Fruit fly (Drosophila melanogaster) whole organism, embryonic: ENCODE results near the gene CG31675.

ENCODE experiments used
- CG10462 ChIP-seq: fragments of 200-800 bp; sonication (Bioruptor generic); optimal IDR thresholded peaks from 2 replicates; lab custom pipeline; 2016; ENCODE audit warnings: missing biosample characterization, missing genetic modification characterization
- CG12071 ChIP-seq: fragments of 200-800 bp; sonication (Bioruptor generic); optimal IDR thresholded peaks from 3 replicates; lab custom pipeline; 2018; ENCODE audit warnings: missing biosample characterization, mild to moderate bottlenecking, missing genetic modification characterization
- CG13123 ChIP-seq: fragments of 200-800 bp; sonication (Bioruptor generic); optimal IDR thresholded peaks from 2 replicates; lab custom pipeline; 2016; ENCODE audit warnings: missing biosample characterization, missing genetic modification characterization
- CG13296 ChIP-seq: fragments of 200-800 bp; sonication (Bioruptor generic); optimal IDR thresholded peaks from 3 replicates; lab custom pipeline; 2018; ENCODE audit warnings: missing biosample characterization, mild to moderate bottlenecking, missing genetic modification characterization
- CG14710 ChIP-seq: fragments of 200-800 bp; sonication (Bioruptor generic); optimal IDR thresholded peaks from 3 replicates; lab custom pipeline; 2019; ENCODE audit warnings: missing biosample characterization, mild to moderate bottlenecking, missing genetic modification characterization, moderate library complexity
- CG15696 ChIP-seq: fragments of 200-800 bp; sonication (Bioruptor generic); optimal IDR thresholded peaks from 2 replicates; lab custom pipeline; 2019; ENCODE audit warnings: missing biosample characterization, mild to moderate bottlenecking, missing genetic modification characterization, moderate library complexity
- CG1647 ChIP-seq: fragments of 200-800 bp; sonication (Bioruptor generic); optimal IDR thresholded peaks from 3 replicates; lab custom pipeline; 2016; ENCODE audit warnings: missing biosample characterization, missing genetic modification characterization
- CG1832 ChIP-seq: fragments of 200-800 bp; sonication (Bioruptor generic); optimal IDR thresholded peaks from 2 replicates; lab custom pipeline; 2017; ENCODE audit warnings: missing biosample characterization, mild to moderate bottlenecking, missing genetic modification characterization, inconsistent platforms
- CG18764 ChIP-seq: fragments of 200-800 bp; sonication (Bioruptor generic); optimal IDR thresholded peaks from 3 replicates; lab custom pipeline; 2016; ENCODE audit warnings: missing biosample characterization, missing genetic modification characterization
- CG32772 ChIP-seq: fragments of 200-800 bp; sonication (Bioruptor generic); IDR thresholded peaks from 2 replicates; pipeline ENCODE4 v1.3.6; 2022; ENCODE audit warnings: missing biosample characterization, missing genetic modification characterization
- CG34422 ChIP-seq: fragments of 200-800 bp; sonication (Bioruptor generic); IDR thresholded peaks from 3 replicates; pipeline ENCODE4 v1.3.6; 2022; ENCODE audit warnings: missing biosample characterization, missing genetic modification characterization
- CG3838 ChIP-seq: fragments of 200-800 bp; sonication (Bioruptor generic); optimal IDR thresholded peaks from 3 replicates; lab custom pipeline; 2016; ENCODE audit warnings: missing biosample characterization, missing genetic modification characterization
- CG4404 ChIP-seq: fragments of 200-800 bp; sonication (Bioruptor generic); IDR thresholded peaks from 2 replicates; pipeline ENCODE4 v1.3.6; 2022; ENCODE audit warnings: missing biosample characterization, missing genetic modification characterization
- CG4424 ChIP-seq: fragments of 200-800 bp; sonication (Bioruptor generic); optimal IDR thresholded peaks from 3 replicates; lab custom pipeline; 2016; ENCODE audit warnings: missing biosample characterization, missing genetic modification characterization
- CG5245 ChIP-seq: fragments of 200-800 bp; sonication (Bioruptor generic); optimal IDR thresholded peaks from 3 replicates; lab custom pipeline; 2016; ENCODE audit warnings: missing biosample characterization, missing genetic modification characterization
- CG6175 ChIP-seq: fragments of 200-800 bp; sonication (Bioruptor generic); IDR thresholded peaks from 3 replicates; pipeline ENCODE4 v1.3.6; 2022; ENCODE audit warnings: missing biosample characterization, missing genetic modification characterization
- CG6683 ChIP-seq: fragments of 200-800 bp; sonication (Bioruptor generic); optimal IDR thresholded peaks from 2 replicates; lab custom pipeline; 2017; ENCODE audit warnings: missing biosample characterization, mild to moderate bottlenecking, missing genetic modification characterization, missing genetic modification reagents
- CG8089 ChIP-seq: fragments of 200-800 bp; sonication (Bioruptor generic); optimal IDR thresholded peaks from 3 replicates; lab custom pipeline; 2016; ENCODE audit warnings: missing biosample characterization, missing genetic modification characterization
- CG8478 ChIP-seq: fragments of >200 bp; optimal IDR thresholded peaks from 2 replicates; lab custom pipeline; 2018
- CG8765 ChIP-seq: fragments of 200-800 bp; sonication (Bioruptor generic); IDR thresholded peaks from 2 replicates; pipeline ENCODE4 v1.3.6; 2022; ENCODE audit warnings: missing biosample characterization, missing genetic modification characterization
- CkIIα-i1 ChIP-seq: fragments of 200-800 bp; sonication (Bioruptor generic); IDR thresholded peaks from 2 replicates; pipeline ENCODE4 v1.3.6; 2022; ENCODE audit warnings: missing biosample characterization, missing genetic modification characterization
- Dip2 ChIP-seq: fragments of 200-800 bp; sonication (Bioruptor generic); IDR thresholded peaks from 2 replicates; pipeline ENCODE4 v1.3.6; 2022; ENCODE audit warnings: missing biosample characterization, missing genetic modification characterization
- Drgx ChIP-seq: fragments of 200-800 bp; sonication (Bioruptor generic); IDR thresholded peaks from 2 replicates; pipeline ENCODE4 v1.3.6; 2022; ENCODE audit warnings: missing biosample characterization, missing genetic modification characterization
- E2f1 ChIP-seq: fragments of 200-800 bp; sonication (Bioruptor generic); IDR thresholded peaks from 2 replicates; pipeline ENCODE4 v1.3.6; 2022; ENCODE audit warnings: missing biosample characterization, missing genetic modification characterization
- Eip74EF ChIP-seq, 2 experiments: fragments of 200-800 bp in 1 of 2; fragments of >200 bp in 1 of 2; sonication (Bioruptor generic) in 1 of 2; optimal IDR thresholded peaks; 2 replicates each; lab custom pipeline; 2017 to 2019; ENCODE audit warnings: missing biosample characterization in 2 of 2, missing genetic modification characterization in 2 of 2, mild to moderate bottlenecking in 1 of 2, moderate library complexity in 1 of 2
- HLH3B ChIP-seq: fragments of 200-800 bp; sonication (Bioruptor generic); IDR thresholded peaks from 2 replicates; pipeline ENCODE4 v1.3.6; 2022; ENCODE audit warnings: missing biosample characterization, missing genetic modification characterization
- HLH54F ChIP-seq: fragments of 200-800 bp; sonication (Bioruptor generic); optimal IDR thresholded peaks from 3 replicates; lab custom pipeline; 2016; ENCODE audit warnings: missing biosample characterization, missing genetic modification characterization
- MESR4 ChIP-seq: fragments of 200-800 bp; sonication (Bioruptor generic); optimal IDR thresholded peaks from 2 replicates; lab custom pipeline; 2018; ENCODE audit warnings: missing biosample characterization, mild to moderate bottlenecking, missing genetic modification characterization, moderate library complexity
- Mad ChIP-seq: fragments of 200-800 bp; sonication (Bioruptor generic); optimal IDR thresholded peaks from 2 replicates; lab custom pipeline; 2016; ENCODE audit warnings: missing biosample characterization, missing genetic modification characterization
- NC2β ChIP-seq: fragments of 200-800 bp; sonication (Bioruptor generic); optimal IDR thresholded peaks from 2 replicates; lab custom pipeline; 2016; ENCODE audit warnings: missing biosample characterization, missing genetic modification characterization
- Sry-β ChIP-seq: fragments of 200-800 bp; sonication (Bioruptor generic); optimal IDR thresholded peaks from 2 replicates; lab custom pipeline; 2018; ENCODE audit warnings: missing biosample characterization, mild to moderate bottlenecking, missing genetic modification characterization, moderate library complexity
- TFAM ChIP-seq: fragments of 200-800 bp; sonication (Bioruptor generic); optimal IDR thresholded peaks from 2 replicates; lab custom pipeline; 2017; ENCODE audit warnings: missing biosample characterization, missing genetic modification characterization, inconsistent platforms
- Vsx1 ChIP-seq: fragments of 200-800 bp; sonication (Bioruptor generic); optimal IDR thresholded peaks from 2 replicates; lab custom pipeline; 2017; ENCODE audit warnings: missing biosample characterization, mild to moderate bottlenecking, missing genetic modification characterization, missing genetic modification reagents
- cg ChIP-seq: fragments of 200-800 bp; sonication (Bioruptor generic); optimal IDR thresholded peaks from 3 replicates; lab custom pipeline; 2019; ENCODE audit warnings: missing biosample characterization, mild to moderate bottlenecking, missing genetic modification characterization, moderate library complexity
- crc ChIP-seq: fragments of 200-800 bp; sonication (Bioruptor generic); optimal IDR thresholded peaks from 2 replicates; lab custom pipeline; 2016; ENCODE audit warnings: missing biosample characterization, missing genetic modification characterization
- esg ChIP-seq: fragments of 200-800 bp; sonication (Bioruptor generic); conservative IDR thresholded peaks from 2 replicates; pipeline ENCODE4 v1.3.6; 2022; ENCODE audit warnings: missing biosample characterization, missing genetic modification characterization
- ewg ChIP-seq: fragments of 200-800 bp; sonication (Bioruptor generic); optimal IDR thresholded peaks from 3 replicates; lab custom pipeline; 2017; ENCODE audit warnings: mild to moderate bottlenecking, missing biosample characterization, missing genetic modification reagents, missing genetic modification characterization
- exex ChIP-seq: fragments of 200-800 bp; sonication (Bioruptor generic); optimal IDR thresholded peaks from 4 replicates; lab custom pipeline; 2018; ENCODE audit warnings: missing biosample characterization, mild to moderate bottlenecking, missing genetic modification characterization, moderate library complexity
- fd96Cb ChIP-seq: fragments of 200-800 bp; sonication (Bioruptor generic); optimal IDR thresholded peaks from 2 replicates; lab custom pipeline; 2018; ENCODE audit warnings: missing biosample characterization, mild to moderate bottlenecking, missing genetic modification characterization, moderate library complexity
- gro ChIP-seq: fragments of 200-800 bp; sonication (Bioruptor generic); optimal IDR thresholded peaks from 2 replicates; lab custom pipeline; 2016; ENCODE audit warnings: missing biosample characterization, missing genetic modification characterization
- kni ChIP-seq: fragments of 200-800 bp; sonication (Bioruptor generic); optimal IDR thresholded peaks from 3 replicates; lab custom pipeline; 2017; ENCODE audit warnings: mild to moderate bottlenecking, missing biosample characterization, missing genetic modification reagents, missing genetic modification characterization
- nmo ChIP-seq: fragments of 200-800 bp; sonication (Bioruptor generic); optimal IDR thresholded peaks from 2 replicates; lab custom pipeline; 2018; ENCODE audit warnings: missing biosample characterization, mild to moderate bottlenecking, missing genetic modification characterization, moderate library complexity
- sens-2 ChIP-seq: fragments of 200-800 bp; sonication (Bioruptor generic); IDR thresholded peaks from 2 replicates; pipeline ENCODE4 v1.3.6; 2022; ENCODE audit warnings: missing biosample characterization, missing genetic modification characterization
- sisA ChIP-seq: fragments of 200-800 bp; sonication (Bioruptor generic); IDR thresholded peaks from 2 replicates; pipeline ENCODE4 v1.3.6; 2022; ENCODE audit warnings: missing biosample characterization, missing genetic modification characterization
- slbo ChIP-seq: fragments of 200-800 bp; sonication (Bioruptor generic); IDR thresholded peaks from 2 replicates; pipeline ENCODE4 v1.3.6; 2022; ENCODE audit warnings: missing biosample characterization, missing genetic modification characterization
- unc-4 ChIP-seq: fragments of 200-800 bp; sonication (Bioruptor generic); IDR thresholded peaks from 2 replicates; pipeline ENCODE4 v1.3.6; 2022; ENCODE audit warnings: missing biosample characterization, missing genetic modification characterization; ENCODE audit not compliant: partially characterized antibody
- vfl ChIP-seq: fragments of 200-800 bp; sonication (Bioruptor generic); optimal IDR thresholded peaks from 2 replicates; lab custom pipeline; 2016; ENCODE audit warnings: missing biosample characterization, missing genetic modification characterization
- wdn ChIP-seq: fragments of 200-800 bp; sonication (Bioruptor generic); IDR thresholded peaks from 2 replicates; pipeline ENCODE4 v1.3.6; 2022; ENCODE audit warnings: missing biosample characterization, missing genetic modification characterization
- wor ChIP-seq: fragments of 200-800 bp; sonication (Bioruptor generic); IDR thresholded peaks from 2 replicates; pipeline ENCODE4 v1.3.6; 2022; ENCODE audit warnings: missing biosample characterization, missing genetic modification characterization
- zf30C ChIP-seq: fragments of 200-800 bp; sonication (Bioruptor generic); optimal IDR thresholded peaks from 3 replicates; lab custom pipeline; 2018; ENCODE audit warnings: missing biosample characterization, mild to moderate bottlenecking, missing genetic modification characterization

CG31675 gene

DNA sequence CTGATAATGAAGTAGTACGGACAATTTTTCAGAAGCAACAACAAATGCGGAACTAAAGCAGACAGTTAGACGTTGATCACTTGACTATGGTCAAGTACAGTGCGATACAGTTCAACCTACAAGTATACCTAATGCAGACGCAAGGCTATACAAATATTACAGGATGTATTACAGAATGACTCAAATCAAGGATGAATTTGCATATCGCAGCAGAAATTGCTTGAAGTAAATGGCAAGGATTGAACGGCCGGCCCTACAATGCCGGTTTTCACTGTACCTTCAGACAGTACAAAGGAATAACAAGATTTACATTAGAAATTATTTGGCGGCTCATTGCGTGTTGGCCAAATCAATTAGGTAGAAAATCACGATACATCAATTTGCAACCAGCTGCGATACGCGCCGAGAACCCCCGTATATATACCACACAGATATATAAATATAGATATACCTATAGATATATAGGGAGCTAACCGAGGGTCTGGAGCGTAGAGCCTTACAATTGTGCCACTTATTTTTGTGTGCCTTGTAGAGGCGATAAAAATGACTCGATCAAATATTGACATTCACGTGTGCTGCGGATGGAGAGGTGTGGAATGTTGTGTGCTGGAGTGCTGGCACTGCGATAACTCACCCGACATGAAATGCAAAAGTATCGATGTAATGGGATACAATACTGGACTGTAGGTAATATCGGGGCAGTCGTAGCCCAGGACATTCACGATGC is 14.0 kb downstream of the CG31675 start (continued):
- TF ChIP-seq wdn, result peak; percentile 63
- no peak for TF ChIP-seq CkIIα-i1
- peak; percentile 59 for TF ChIP-seq HLH54F (GFP tag; lab: Kevin White, UChicago)
- TF ChIP-seq cg (GFP tag; lab: Kevin White, UChicago), result no peak
- TF ChIP-seq CG13123 (GFP tag; lab: Kevin White, UChicago), result no peak
- no peak for TF ChIP-seq Sry-β
- TF ChIP-seq vfl (GFP tag; lab: Kevin White, UChicago), result no peak
- peak; percentile 52 for TF ChIP-seq esg (GFP tag; lab: Robert Waterston, UW)
- no peak for TF ChIP-seq ewg
- TF ChIP-seq CG4404 (GFP tag; lab: Robert Waterston, UW), result 0 out of 2 replicates have a peak, but pooled peaks have one; percentile 21
- no peak for TF ChIP-seq unc-4 (GFP tag; lab: Robert Waterston, UW)
- no peak for TF ChIP-seq Mad (GFP tag; lab: Kevin White, UChicago)
- no peak for TF ChIP-seq CG6683 (GFP tag; lab: Kevin White, UChicago)
- no peak for TF ChIP-seq zf30C
- TF ChIP-seq slbo (GFP tag; lab: Robert Waterston, UW), result peak; percentile 91
- no peak for TF ChIP-seq Dip2 (GFP tag; lab: Robert Waterston, UW)
- TF ChIP-seq HLH3B (GFP tag; lab: Robert Waterston, UW), result 0 out of 2 replicates have a peak, but pooled peaks have one; percentile 53
- TF ChIP-seq fd96Cb (tag; lab: Kevin White, UChicago), result peak; percentile 14
- no peak for TF ChIP-seq CG8089 (GFP tag; lab: Kevin White, UChicago)
- TF ChIP-seq CG10462 (GFP tag; lab: Kevin White, UChicago), result no peak
- peak; percentile 55 for TF ChIP-seq sisA
- no peak for TF ChIP-seq CG1832 (GFP tag; lab: Kevin White, UChicago)
- no peak for TF ChIP-seq Vsx1 (GFP tag; lab: Kevin White, UChicago)
- TF ChIP-seq kni, result peak; percentile 35
- no peak for TF ChIP-seq sens-2 (GFP tag; lab: Robert Waterston, UW)
- TF ChIP-seq CG12071 (GFP tag; lab: Kevin White, UChicago), result no peak
- TF ChIP-seq exex (tag; lab: Kevin White, UChicago), result peak; percentile 26
- no peak for TF ChIP-seq TFAM (GFP tag; lab: Kevin White, UChicago)
- TF ChIP-seq E2f1 (GFP tag; lab: Robert Waterston, UW), result peak; percentile 53; the same call in 1 of the 2 replicates
- TF ChIP-seq Drgx (GFP tag; lab: Robert Waterston, UW), result 0 out of 2 replicates have a peak, but pooled peaks have one; percentile 6
- TF ChIP-seq gro (GFP tag; lab: Kevin White, UChicago), result peak; percentile 67
- no peak for TF ChIP-seq CG8478 (lab: Kevin White, UChicago)
- peak; percentile 6 for TF ChIP-seq CG14710 (tag; lab: Kevin White, UChicago)
- TF ChIP-seq CG8765 (GFP tag; lab: Robert Waterston, UW), result peak; percentile 36; the same call in 1 of the 2 replicates
- 0 out of 3 replicates have a peak, but pooled peaks have one; percentile 28 for TF ChIP-seq CG6175 (GFP tag; lab: Robert Waterston, UW)
- TF ChIP-seq Eip74EF (GFP tag; optimal IDR thresholded peaks at IDR 0.05; lab: Kevin White, UChicago), result peak in 1 of 2 experiments; percentile 83
- no peak; the same call in 1 of the 2 replicates for TF ChIP-seq wor (GFP tag; lab: Robert Waterston, UW)
- TF ChIP-seq NC2β (GFP tag; lab: Kevin White, UChicago), result no peak
- no peak for TF ChIP-seq crc (GFP tag; lab: Kevin White, UChicago)
- peak; percentile 17 for TF ChIP-seq CG18764 (GFP tag; lab: Kevin White, UChicago)
- no peak for TF ChIP-seq CG34422 (GFP tag; lab: Robert Waterston, UW)
- no peak for TF ChIP-seq CG5245 (GFP tag; lab: Kevin White, UChicago)
- TF ChIP-seq CG32772 (GFP tag; lab: Robert Waterston, UW), result no peak
- no peak for TF ChIP-seq MESR4
- TF ChIP-seq CG1647, result peak; percentile 32
- TF ChIP-seq nmo (GFP tag; lab: Kevin White, UChicago), result no peak
- no peak for TF ChIP-seq CG3838 (GFP tag; lab: Kevin White, UChicago)
- peak; percentile 35 for TF ChIP-seq CG13296 (GFP tag; lab: Kevin White, UChicago)
- peak; percentile 27 for TF ChIP-seq CG15696 (tag; lab: Kevin White, UChicago)
- TF ChIP-seq CG4424 (GFP tag; lab: Kevin White, UChicago), result peak; percentile 37
